Worm (Caenorhabditis elegans) whole organism, midembryonic: ENCODE data around the gene rap-2.

Experiments
- cog-1 ChIP-seq: sonication (generic microtip); optimal IDR thresholded peaks from 2 replicates; lab custom pipeline; 2016; ENCODE audit warnings: missing genetic modification characterization, missing compliant biosample characterization
- klf-2 ChIP-seq: fragments of 200-800 bp; sonication (Bioruptor generic); conservative IDR thresholded peaks from 2 replicates; pipeline ENCODE4 v1.3.6; 2022; ENCODE audit warnings: missing genetic modification reagents, missing genetic modification characterization, missing compliant biosample characterization
- ref-1 ChIP-seq: fragments of 200-800 bp; sonication (Bioruptor generic); conservative IDR thresholded peaks from 2 replicates; pipeline ENCODE4 v1.3.6; 2022; ENCODE audit warnings: missing genetic modification reagents, missing genetic modification characterization, missing compliant biosample characterization
- ztf-29 ChIP-seq: fragments of 200-800 bp; sonication (Bioruptor generic); IDR thresholded peaks from 2 replicates; pipeline ENCODE4 v1.3.6; 2022; ENCODE audit warnings: missing genetic modification reagents, missing genetic modification characterization, missing compliant biosample characterization

- no peak for TF ChIP-seq klf-2 (GFP tag; lab: Robert Waterston, UW)
- TF ChIP-seq ztf-29 (GFP tag; lab: Robert Waterston, UW): no peak
- TF ChIP-seq cog-1 (tag; lab: Kevin White, UChicago): no peak
- no peak for TF ChIP-seq ref-1 (GFP tag; lab: Robert Waterston, UW)
Measured at ce11 chrV:15069435-15069985, 5.6 kb upstream of the rap-2 start.
